Worm (Caenorhabditis elegans) whole organism, midembryonic: ENCODE results near the gene asm-1.

Source experiments
- flt-1 ChIP-seq: fragments of 200-800 bp; sonication (Bioruptor generic); IDR thresholded peaks from 2 replicates; pipeline ENCODE4 v1.3.6; 2022; ENCODE audit warnings: missing genetic modification characterization, missing compliant biosample characterization
- klf-2 ChIP-seq: fragments of 200-800 bp; sonication (Bioruptor generic); conservative IDR thresholded peaks from 2 replicates; pipeline ENCODE4 v1.3.6; 2022; ENCODE audit warnings: missing genetic modification reagents, missing genetic modification characterization, missing compliant biosample characterization
- med-1 ChIP-seq: sonication (generic microtip); optimal IDR thresholded peaks from 2 replicates; lab custom pipeline; 2017; ENCODE audit warnings: missing genetic modification characterization, mild to moderate bottlenecking, missing compliant biosample characterization, antibody characterized with exemption, missing genetic modification reagents; ENCODE audit not compliant: insufficient read depth
- ref-1 ChIP-seq: fragments of 200-800 bp; sonication (Bioruptor generic); conservative IDR thresholded peaks from 2 replicates; pipeline ENCODE4 v1.3.6; 2022; ENCODE audit warnings: missing genetic modification reagents, missing genetic modification characterization, missing compliant biosample characterization
- tab-1 ChIP-seq: fragments of 200-800 bp; sonication (Bioruptor generic); IDR thresholded peaks from 2 replicates; pipeline ENCODE4 v1.3.6; 2022; ENCODE audit warnings: missing genetic modification characterization, missing compliant biosample characterization
- ztf-23 ChIP-seq: fragments of 200-800 bp; sonication (Bioruptor generic); IDR thresholded peaks from 2 replicates; pipeline ENCODE4 v1.3.6; 2022; ENCODE audit warnings: missing genetic modification reagents, missing genetic modification characterization, missing compliant biosample characterization
- ztf-29 ChIP-seq: fragments of 200-800 bp; sonication (Bioruptor generic); IDR thresholded peaks from 2 replicates; pipeline ENCODE4 v1.3.6; 2022; ENCODE audit warnings: missing genetic modification reagents, missing genetic modification characterization, missing compliant biosample characterization

- TF ChIP-seq ztf-23 (GFP tag; lab: Robert Waterston, UW): no peak
- no peak for TF ChIP-seq klf-2
- no peak for TF ChIP-seq flt-1
- no peak for TF ChIP-seq ztf-29 (GFP tag; lab: Robert Waterston, UW)
- no peak for TF ChIP-seq tab-1 (GFP tag; lab: Robert Waterston, UW)
- no peak for TF ChIP-seq med-1 (GFP tag; lab: Kevin White, UChicago)
- no peak for TF ChIP-seq ref-1 (GFP tag; lab: Robert Waterston, UW)
Observed at ce11 chrII:6918862-6919261, 9.0 kb downstream of the asm-1 start, which contains the start of gene B0252.5.
